Worm (Caenorhabditis elegans) whole organism, early embryonic: ENCODE measurements around the gene lgx-1.

Source experiments
- B0310.2 ChIP-seq: sonication (generic microtip); optimal IDR thresholded peaks from 2 replicates; lab custom pipeline; 2016; ENCODE audit warnings: mild to moderate bottlenecking, missing genetic modification characterization, missing compliant biosample characterization
- F13C5.2 ChIP-seq: sonication (generic microtip); optimal IDR thresholded peaks from 2 replicates; lab custom pipeline; 2017; ENCODE audit warnings: mild to moderate bottlenecking, missing genetic modification characterization, inconsistent platforms, missing compliant biosample characterization
- aly-1 ChIP-seq: sonication (generic microtip); optimal IDR thresholded peaks from 2 replicates; lab custom pipeline; 2016; ENCODE audit warnings: missing genetic modification characterization, missing compliant biosample characterization
- ama-1 ChIP-seq: fragments of 150-350 bp; optimal IDR thresholded peaks from 2 replicates; lab custom pipeline; 2014
- ceh-13 ChIP-seq: fragments of 200-800 bp; sonication (Bioruptor generic); optimal IDR thresholded peaks from 2 replicates; lab custom pipeline; 2018; ENCODE audit warnings: mild to moderate bottlenecking, missing genetic modification characterization, missing compliant biosample characterization
- ceh-36 ChIP-seq: sonication (generic microtip); optimal IDR thresholded peaks from 2 replicates; lab custom pipeline; 2016; ENCODE audit warnings: missing genetic modification characterization, inconsistent platforms, missing compliant biosample characterization
- ets-7 ChIP-seq: sonication (generic microtip); optimal IDR thresholded peaks from 2 replicates; lab custom pipeline; 2016; ENCODE audit warnings: missing genotype, missing genetic modification characterization, missing compliant biosample characterization
- flt-1 ChIP-seq: fragments of 200-800 bp; sonication (Bioruptor generic); IDR thresholded peaks from 2 replicates; pipeline ENCODE4 v1.3.6; 2022; ENCODE audit warnings: missing genetic modification characterization, missing compliant biosample characterization
- hmbx-1 ChIP-seq: sonication (generic microtip); optimal IDR thresholded peaks from 2 replicates; lab custom pipeline; 2016; ENCODE audit warnings: mild to moderate bottlenecking, missing genetic modification characterization, missing compliant biosample characterization
- hmg-4 ChIP-seq: fragments of 200-800 bp; sonication (Bioruptor generic); optimal IDR thresholded peaks from 2 replicates; lab custom pipeline; 2018; ENCODE audit warnings: mild to moderate bottlenecking, missing genetic modification characterization, missing compliant biosample characterization
- hnd-1 ChIP-seq: sonication (generic microtip); optimal IDR thresholded peaks from 2 replicates; lab custom pipeline; 2016; ENCODE audit warnings: missing genetic modification characterization, missing compliant biosample characterization
- pes-1 ChIP-seq: fragments of 200-800 bp; sonication (Bioruptor generic); IDR thresholded peaks from 2 replicates; pipeline ENCODE4 v1.3.6; 2022; ENCODE audit warnings: missing genetic modification reagents, missing genetic modification characterization, missing compliant biosample characterization
- scrt-1 ChIP-seq: fragments of 200-800 bp; sonication (Bioruptor generic); IDR thresholded peaks from 2 replicates; pipeline ENCODE4 v1.3.6; 2022; ENCODE audit warnings: missing genetic modification characterization, missing compliant biosample characterization
- sea-1 ChIP-seq: fragments of 200-800 bp; sonication (Bioruptor generic); conservative IDR thresholded peaks from 2 replicates; pipeline ENCODE4 v1.3.6; 2022; ENCODE audit warnings: missing genetic modification characterization, missing compliant biosample characterization
- tbx-11 ChIP-seq: fragments of 200-800 bp; sonication (Bioruptor generic); IDR thresholded peaks from 2 replicates; pipeline ENCODE4 v1.3.6; 2022; ENCODE audit warnings: missing genetic modification characterization, missing compliant biosample characterization
- tbx-37 ChIP-seq: fragments of 200-800 bp; sonication (Bioruptor generic); conservative IDR thresholded peaks from 2 replicates; pipeline ENCODE4 v1.3.6; 2022; ENCODE audit warnings: missing genetic modification reagents, missing genetic modification characterization, missing compliant biosample characterization
- tra-4 ChIP-seq: sonication (generic microtip); optimal IDR thresholded peaks from 2 replicates; lab custom pipeline; 2017; ENCODE audit warnings: missing genetic modification characterization, missing compliant biosample characterization

Gene lgx-1

ce11 chrX:5485284-5485927, 52.9 kb downstream of the lgx-1 start:
- TF ChIP-seq scrt-1 (GFP tag; lab: Robert Waterston, UW): no peak
- TF ChIP-seq ets-7 (tag; lab: Kevin White, UChicago): no peak
- TF ChIP-seq pes-1 (GFP tag; lab: Robert Waterston, UW): peak; percentile 62; the same call in 1 of the 2 replicates
- TF ChIP-seq tra-4 (tag; lab: Kevin White, UChicago): no peak
- no peak for TF ChIP-seq hmg-4 (GFP tag; lab: Kevin White, UChicago)
- peak; percentile 29; the same call in 1 of the 2 replicates for TF ChIP-seq tbx-37 (GFP tag; lab: Robert Waterston, UW)
- TF ChIP-seq F13C5.2 (tag; lab: Kevin White, UChicago): no peak
- no peak for TF ChIP-seq aly-1 (tag; lab: Kevin White, UChicago)
- TF ChIP-seq hnd-1 (tag; lab: Kevin White, UChicago): no peak
- 0 out of 2 replicates have a peak, but pooled peaks have one; percentile 45 for TF ChIP-seq flt-1 (GFP tag; lab: Robert Waterston, UW)
- TF ChIP-seq tbx-11 (GFP tag; lab: Robert Waterston, UW): no peak
- 0 out of 2 replicates have a peak, but pooled peaks have one; percentile 12 for TF ChIP-seq sea-1 (GFP tag; lab: Robert Waterston, UW)
- no peak for TF ChIP-seq ceh-13 (GFP tag; lab: Kevin White, UChicago)
- peak; percentile 43 for TF ChIP-seq ceh-36 (tag; lab: Kevin White, UChicago)
- TF ChIP-seq hmbx-1 (tag; lab: Kevin White, UChicago): no peak
- no peak for TF ChIP-seq B0310.2
- no peak for TF ChIP-seq ama-1 (lab: Kevin White, UChicago)

ce11 chrX:5479876-5480580, 58.3 kb downstream of the lgx-1 start:
- TF ChIP-seq tbx-37 (GFP tag; lab: Robert Waterston, UW): peak; percentile 34; the same call in 1 of the 2 replicates
- TF ChIP-seq hmg-4 (GFP tag; lab: Kevin White, UChicago): peak; percentile 54
- no peak for TF ChIP-seq scrt-1 (GFP tag; lab: Robert Waterston, UW)
- TF ChIP-seq B0310.2: peak; percentile 65
- TF ChIP-seq hnd-1 (tag; lab: Kevin White, UChicago): no peak

ce11 chrX:5479300-5479811, 59.0 kb downstream of the lgx-1 start, which contains the start of gene dlg-1:
dlg-1 (plus strand) TSS chrX:5479700.
- TF ChIP-seq flt-1 (GFP tag; lab: Robert Waterston, UW): no peak

ce11 chrX:5478875-5479274, 59.4 kb downstream of the lgx-1 start:
- TF ChIP-seq pes-1 (GFP tag; lab: Robert Waterston, UW): no peak
- TF ChIP-seq scrt-1 (GFP tag; lab: Robert Waterston, UW): no peak
- no peak for TF ChIP-seq hnd-1 (tag; lab: Kevin White, UChicago)
- TF ChIP-seq hmbx-1 (tag; lab: Kevin White, UChicago): no peak
- no peak for TF ChIP-seq tbx-37 (GFP tag; lab: Robert Waterston, UW)
- TF ChIP-seq tra-4 (tag; lab: Kevin White, UChicago): no peak
- no peak for TF ChIP-seq ceh-36 (tag; lab: Kevin White, UChicago)
- TF ChIP-seq flt-1 (GFP tag; lab: Robert Waterston, UW): no peak
- no peak for TF ChIP-seq tbx-11 (GFP tag; lab: Robert Waterston, UW)
- TF ChIP-seq ceh-13 (GFP tag; lab: Kevin White, UChicago): no peak

ce11 chrX:5477597-5477996, 60.7 kb downstream of the lgx-1 start:
- TF ChIP-seq hmbx-1 (tag; lab: Kevin White, UChicago) (no peak), scrt-1 (GFP tag; lab: Robert Waterston, UW) (no peak), F13C5.2 (tag; lab: Kevin White, UChicago) (no peak), pes-1 (GFP tag; lab: Robert Waterston, UW) (no peak)

ce11 chrX:5476357-5476756, 62.0 kb downstream of the lgx-1 start:
- TF ChIP-seq ceh-13 (GFP tag; lab: Kevin White, UChicago): no peak
- no peak for TF ChIP-seq F13C5.2 (tag; lab: Kevin White, UChicago)
- no peak for TF ChIP-seq pes-1 (GFP tag; lab: Robert Waterston, UW)
- no peak for TF ChIP-seq hmbx-1 (tag; lab: Kevin White, UChicago)
- no peak for TF ChIP-seq hmg-4 (GFP tag; lab: Kevin White, UChicago)
- no peak for TF ChIP-seq ets-7 (tag; lab: Kevin White, UChicago)
- TF ChIP-seq ceh-36 (tag; lab: Kevin White, UChicago): no peak
- no peak for TF ChIP-seq tbx-37 (GFP tag; lab: Robert Waterston, UW)
- TF ChIP-seq scrt-1 (GFP tag; lab: Robert Waterston, UW): no peak
- TF ChIP-seq ama-1 (lab: Kevin White, UChicago): no peak
- no peak for TF ChIP-seq B0310.2
- no peak for TF ChIP-seq flt-1 (GFP tag; lab: Robert Waterston, UW)
- TF ChIP-seq hnd-1 (tag; lab: Kevin White, UChicago): no peak
- TF ChIP-seq tra-4 (tag; lab: Kevin White, UChicago): no peak
- no peak for TF ChIP-seq tbx-11 (GFP tag; lab: Robert Waterston, UW)
- no peak for TF ChIP-seq sea-1 (GFP tag; lab: Robert Waterston, UW)
- TF ChIP-seq aly-1 (tag; lab: Kevin White, UChicago): no peak

- no peak; the same call in 1 of the 2 replicates for TF ChIP-seq tbx-37 (GFP tag; lab: Robert Waterston, UW)
- TF ChIP-seq B0310.2: peak; percentile 65
- TF ChIP-seq F13C5.2 (tag; lab: Kevin White, UChicago): peak; percentile 60
- TF ChIP-seq hmbx-1 (tag; lab: Kevin White, UChicago): no peak
- no peak for TF ChIP-seq ceh-13 (GFP tag; lab: Kevin White, UChicago)
- peak; percentile 92 for TF ChIP-seq hmg-4 (GFP tag; lab: Kevin White, UChicago)
- TF ChIP-seq tbx-11 (GFP tag; lab: Robert Waterston, UW): 0 out of 2 replicates have a peak, but pooled peaks have one; percentile 29
- peak; percentile 37; the same call in 1 of the 2 replicates for TF ChIP-seq sea-1 (GFP tag; lab: Robert Waterston, UW)
- TF ChIP-seq flt-1 (GFP tag; lab: Robert Waterston, UW): 0 out of 2 replicates have a peak, but pooled peaks have one; percentile 7
These were observed 63.1 kb downstream of the lgx-1 start for ce11 chrX:5475164-5475576.
